Worm (Caenorhabditis elegans): ENCODE data around the gene pfs-2.

- TF ChIP-seq unc-62 (GFP tag; optimal IDR thresholded peaks at IDR 0.05) (no peak), blmp-1 (tag; optimal IDR thresholded peaks at IDR 0.05) (no peak), mab-5 (tag; optimal IDR thresholded peaks at IDR 0.05) (no peak), lin-13 (tag; optimal IDR thresholded peaks at IDR 0.05) (no peak)
Measured at ce11 chrII:14319227-14319626, 38.9 kb upstream of the pfs-2 start.
